Fruit fly (Drosophila melanogaster): ENCODE measurements around the gene CG10738.

DNA sequence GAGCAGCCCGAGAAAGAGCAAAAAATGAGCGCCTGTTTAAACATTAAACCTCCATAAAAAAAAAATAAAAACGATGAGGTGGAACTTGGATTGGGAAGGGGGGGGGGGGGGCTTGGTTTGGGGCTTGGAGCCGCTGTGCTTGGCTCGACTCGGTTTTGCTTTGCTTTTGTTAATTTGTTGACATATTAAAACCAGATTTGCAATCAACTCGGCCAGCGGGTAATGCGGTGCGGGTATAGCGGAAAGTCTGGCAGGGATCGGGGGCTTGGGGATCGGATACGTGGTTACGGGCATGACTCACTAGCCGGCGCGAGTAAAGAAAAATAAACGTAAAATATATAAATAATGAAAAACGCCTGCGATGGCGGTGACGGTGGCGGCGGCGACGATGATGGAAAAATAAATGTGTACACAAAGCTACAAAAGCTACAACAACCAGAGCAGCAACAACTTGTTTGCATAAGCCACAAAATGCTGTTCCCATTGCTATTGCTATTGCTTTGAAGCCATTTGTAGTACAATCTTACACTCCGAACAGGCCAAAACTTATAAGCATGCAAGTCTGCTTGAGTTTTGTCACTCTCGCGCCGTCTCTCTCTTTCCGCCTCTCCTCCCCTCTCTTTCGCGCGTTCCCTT is 47.3 kb downstream of the CG10738 start:
- TF ChIP-seq CG7045 (GFP tag; optimal IDR thresholded peaks at IDR 0.05) (no peak), CG11617 (GFP tag; optimal IDR thresholded peaks at IDR 0.05) (no peak), tj (GFP tag; optimal IDR thresholded peaks at IDR 0.05) (peak; percentile 87), CG7101 (tag; optimal IDR thresholded peaks at IDR 0.05) (no peak), kay (GFP tag; ENCODE audit: borderline replicate concordance) (no peak)

Measured in whole organism, adult.